Worm (Caenorhabditis elegans) whole organism, midembryonic: Measurements from ENCODE around the gene cox-6A.

Experiments used
- T22C8.4 ChIP-seq: fragments of 200-800 bp; sonication (Bioruptor generic); IDR thresholded peaks from 2 replicates; pipeline ENCODE4 v1.3.6; 2022; ENCODE audit warnings: missing genetic modification characterization, missing compliant biosample characterization
- flt-1 ChIP-seq: fragments of 200-800 bp; sonication (Bioruptor generic); IDR thresholded peaks from 2 replicates; pipeline ENCODE4 v1.3.6; 2022; ENCODE audit warnings: missing genetic modification characterization, missing compliant biosample characterization
- klf-2 ChIP-seq: fragments of 200-800 bp; sonication (Bioruptor generic); conservative IDR thresholded peaks from 2 replicates; pipeline ENCODE4 v1.3.6; 2022; ENCODE audit warnings: missing genetic modification reagents, missing genetic modification characterization, missing compliant biosample characterization
- tab-1 ChIP-seq: fragments of 200-800 bp; sonication (Bioruptor generic); IDR thresholded peaks from 2 replicates; pipeline ENCODE4 v1.3.6; 2022; ENCODE audit warnings: missing genetic modification characterization, missing compliant biosample characterization

DNA sequence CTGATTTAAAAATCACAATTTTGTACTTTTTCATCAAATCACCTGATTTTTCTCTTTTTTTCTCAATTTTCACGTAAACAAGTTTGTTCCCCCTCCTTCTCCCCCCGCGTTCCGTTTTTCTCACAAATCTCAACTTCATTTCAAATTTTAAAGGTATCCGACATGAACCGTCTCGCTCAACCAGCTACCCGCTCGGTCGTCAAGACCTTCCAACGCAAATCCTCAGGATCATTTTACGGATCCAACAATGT is at the start of gene cox-6A:
- no peak for TF ChIP-seq T22C8.4 (GFP tag; lab: Robert Waterston, UW)
- no peak for TF ChIP-seq tab-1 (GFP tag; lab: Robert Waterston, UW)
- TF ChIP-seq klf-2, result no peak
- no peak for TF ChIP-seq flt-1 (GFP tag; lab: Robert Waterston, UW)
